Fruit fly (Drosophila melanogaster) S2 (cell line): ENCODE measurements around the gene nudC.

Source experiments
- CG8478 ChIP-seq: fragments of >200 bp; optimal IDR thresholded peaks from 2 replicates; lab custom pipeline; 2018
- CTCF ChIP-seq, 2 experiments: fragments of >200 bp; optimal IDR thresholded peaks; 2 replicates each; lab custom pipeline; 2018

dm6 chr3L:16808139-16808538 lies 3.3 kb downstream of the nudC start:
- TF ChIP-seq CG8478 (lab: Kevin White, UChicago) = no peak
- TF ChIP-seq CTCF (optimal IDR thresholded peaks at IDR 0.05; lab: Kevin White, UChicago) = peak in 1 of 2 experiments; percentile 41
